Worm (Caenorhabditis elegans): Measurements from ENCODE around the gene crp-1.
A peak's percentile ranks its signal among the peaks of the same experiment; 100 is the strongest.

crp-1 gene

DNA sequence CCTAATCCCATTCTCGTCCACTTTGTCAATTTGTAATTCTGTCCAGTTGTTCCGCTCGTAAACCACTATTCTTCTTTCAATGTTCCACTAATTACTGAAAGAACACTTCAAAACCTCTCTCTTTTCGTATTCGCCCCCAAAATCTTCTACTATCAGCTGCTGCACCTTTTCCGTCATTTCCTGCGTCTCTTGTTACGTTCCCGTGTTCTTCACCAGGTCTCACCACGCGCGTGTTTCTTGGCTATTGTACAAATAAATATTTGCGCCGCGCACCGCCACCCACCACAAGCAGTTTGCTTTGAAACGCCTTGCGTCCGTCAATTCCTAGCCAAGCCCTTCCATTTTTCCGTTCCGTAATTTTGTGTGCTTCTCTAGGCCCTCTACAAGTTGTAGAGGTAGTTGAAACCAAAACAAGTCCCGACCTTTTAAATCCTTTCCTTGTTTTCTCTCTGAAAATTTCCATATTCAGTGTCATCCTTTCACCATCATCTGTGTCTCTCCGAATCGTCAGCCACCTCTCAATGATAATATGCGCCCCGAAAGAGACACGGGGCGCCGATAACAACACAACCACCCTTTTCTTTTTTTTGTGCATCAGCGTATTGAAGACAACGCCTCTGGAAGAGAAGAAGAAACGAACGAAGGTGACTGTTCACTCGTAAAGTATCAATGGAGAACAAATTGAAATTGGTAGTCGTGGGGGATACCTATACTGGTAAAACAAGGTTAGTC lies at the start of gene crp-1, which contains the start of gene Y32F6B.9:
TSS of gene crp-1 (plus strand) at position 468 of the 732 bp plus-strand sequence.
TSS of gene Y32F6B.9 (plus strand) at position 603 of the 732 bp plus-strand sequence.
- TF ChIP-seq fkh-2 (tag; optimal IDR thresholded peaks at IDR 0.05) (no peak), elt-2 (tag; optimal IDR thresholded peaks at IDR 0.05) (peak; percentile 27), pqm-1 (tag; optimal IDR thresholded peaks at IDR 0.05) (peak; percentile 15), pha-4 (tag; optimal IDR thresholded peaks at IDR 0.05) (peak; percentile 7)

DNA sequence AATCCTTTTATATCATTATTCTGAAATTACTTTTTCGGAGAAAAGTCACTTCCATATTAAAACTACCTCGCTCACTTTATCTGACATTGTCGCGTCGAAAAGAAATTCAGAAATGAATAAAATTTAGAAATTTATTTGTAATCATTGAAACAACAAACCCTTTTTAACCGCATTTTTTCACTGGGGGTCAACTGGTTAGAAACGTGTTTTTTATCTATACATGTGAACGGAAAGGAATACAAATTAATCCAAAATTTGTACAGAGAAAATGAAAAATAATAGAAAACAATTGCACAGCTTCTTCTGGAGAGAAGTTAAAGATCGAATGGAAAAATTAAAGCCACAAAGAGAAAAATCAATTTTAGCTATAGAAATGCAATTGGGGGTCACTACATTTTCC lies 49.8 kb upstream of the crp-1 start, which contains the start of gene tag-314:
TSS of gene tag-314 (minus strand) at position 101 of the 400 bp plus-strand sequence.
- TF ChIP-seq tbx-2 (tag; optimal IDR thresholded peaks at IDR 0.05): no peak
- no peak for TF ChIP-seq unc-39 (tag; optimal IDR thresholded peaks at IDR 0.05)
- no peak for TF ChIP-seq ztf-11 (tag; optimal IDR thresholded peaks at IDR 0.05)
- TF ChIP-seq unc-62 (GFP tag; optimal IDR thresholded peaks at IDR 0.05): no peak
- no peak for TF ChIP-seq daf-12 (tag; optimal IDR thresholded peaks at IDR 0.05)
- TF ChIP-seq nhr-11 (tag; optimal IDR thresholded peaks at IDR 0.05): no peak
- no peak for TF ChIP-seq ceh-28 (tag; optimal IDR thresholded peaks at IDR 0.05)
- TF ChIP-seq pqm-1 (tag; optimal IDR thresholded peaks at IDR 0.05): no peak
- TF ChIP-seq sea-2 (GFP tag; optimal IDR thresholded peaks at IDR 0.05): no peak
- no peak for TF ChIP-seq nhr-77 (tag; optimal IDR thresholded peaks at IDR 0.05)
- no peak for TF ChIP-seq fkh-10 (GFP tag; optimal IDR thresholded peaks at IDR 0.05)
- TF ChIP-seq lsy-12 (tag; optimal IDR thresholded peaks at IDR 0.05): no peak
- TF ChIP-seq R02D3.7 (tag; optimal IDR thresholded peaks at IDR 0.05): no peak
- no peak for TF ChIP-seq jun-1 (tag; optimal IDR thresholded peaks at IDR 0.05)

DNA sequence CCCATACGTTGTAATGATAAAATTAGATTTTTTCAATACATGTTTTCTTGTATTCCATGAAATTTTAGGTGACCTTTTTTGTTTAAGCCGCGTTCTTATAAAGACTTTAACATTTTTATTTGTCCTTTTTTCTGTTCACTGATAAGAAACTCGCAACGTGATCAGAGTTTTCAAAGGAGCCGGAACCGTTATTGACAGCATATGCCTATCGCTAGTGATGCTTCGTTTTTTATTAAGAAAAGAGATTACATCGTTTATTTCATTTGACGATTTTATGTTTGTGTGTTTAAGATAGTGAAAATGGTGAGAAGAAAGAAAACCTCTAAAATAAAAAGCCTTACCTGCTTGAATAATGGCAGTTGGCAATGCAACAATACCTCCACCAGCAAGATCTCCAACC lies 45.8 kb upstream of the crp-1 start:
- TF ChIP-seq pqm-1 (tag; optimal IDR thresholded peaks at IDR 0.05): peak; percentile 79
- TF ChIP-seq elt-2 (tag; optimal IDR thresholded peaks at IDR 0.05): peak; percentile 96
- TF ChIP-seq jun-1 (tag; optimal IDR thresholded peaks at IDR 0.05): peak; percentile 54
- peak; percentile 53 for TF ChIP-seq pha-4 (tag; optimal IDR thresholded peaks at IDR 0.05)
- TF ChIP-seq ceh-28 (tag; optimal IDR thresholded peaks at IDR 0.05): no peak

DNA sequence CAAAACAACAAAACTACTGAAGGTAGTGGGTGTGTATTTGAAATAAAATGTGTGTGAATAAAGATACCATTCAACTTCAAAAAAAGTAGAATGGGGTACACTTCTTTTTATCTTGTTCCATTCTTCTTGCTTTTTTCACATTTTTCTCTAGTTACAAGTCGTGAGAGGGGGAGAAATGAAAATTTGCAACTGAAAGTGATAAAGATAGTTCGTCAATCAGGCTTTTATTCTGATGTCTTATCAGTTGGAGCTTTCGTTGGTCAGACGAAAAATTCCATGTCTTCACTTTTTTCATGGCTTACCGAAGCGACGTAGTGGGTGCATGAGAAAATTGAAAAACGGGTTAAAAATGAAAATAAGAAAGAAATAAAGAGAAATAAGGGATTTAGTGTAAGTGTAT lies 44.6 kb upstream of the crp-1 start, which contains the start of gene Y32F6A.4:
TSS of gene Y32F6A.4 (minus strand) at position 347 of the 400 bp plus-strand sequence.
- TF ChIP-seq elt-2 (tag; optimal IDR thresholded peaks at IDR 0.05) (peak; percentile 76), pqm-1 (tag; optimal IDR thresholded peaks at IDR 0.05) (peak; percentile 23), nhr-28 (tag; optimal IDR thresholded peaks at IDR 0.05) (no peak), nfya-1 (tag; optimal IDR thresholded peaks at IDR 0.05; ENCODE audit: insufficient read depth) (no peak)

DNA sequence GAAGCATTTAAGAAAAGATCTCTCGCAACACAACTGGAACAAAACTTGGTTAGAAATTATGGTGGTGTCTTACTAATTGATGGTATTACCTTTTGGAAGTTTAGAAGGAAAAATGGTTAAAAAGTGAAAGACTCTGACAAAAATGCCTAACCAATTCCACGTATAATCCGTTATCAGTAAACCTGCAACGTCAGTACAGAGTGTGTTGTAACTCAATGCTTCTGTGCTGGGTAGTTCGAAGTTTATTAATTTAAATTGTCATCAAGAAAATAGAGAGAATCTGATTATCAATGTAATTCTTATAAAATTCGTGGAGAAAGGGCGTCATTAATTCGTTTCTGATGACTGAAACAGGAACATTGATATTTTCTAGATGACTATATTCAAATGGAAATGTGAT lies 43.2 kb upstream of the crp-1 start:
- TF ChIP-seq pqm-1 (tag; optimal IDR thresholded peaks at IDR 0.05) (peak; percentile 50), nhr-67 (tag; optimal IDR thresholded peaks at IDR 0.05) (no peak), ztf-11 (tag; optimal IDR thresholded peaks at IDR 0.05) (no peak), elt-2 (tag; optimal IDR thresholded peaks at IDR 0.05) (peak; percentile 57), snpc-4 (tag; optimal IDR thresholded peaks at IDR 0.05) (no peak), nhr-25 (tag; optimal IDR thresholded peaks at IDR 0.05) (no peak), egl-27 (tag; optimal IDR thresholded peaks at IDR 0.05) (no peak), ceh-82 (tag; optimal IDR thresholded peaks at IDR 0.05) (no peak), jun-1 (tag; optimal IDR thresholded peaks at IDR 0.05) (no peak), nfya-1 (tag; optimal IDR thresholded peaks at IDR 0.05; ENCODE audit: insufficient read depth) (no peak)

DNA sequence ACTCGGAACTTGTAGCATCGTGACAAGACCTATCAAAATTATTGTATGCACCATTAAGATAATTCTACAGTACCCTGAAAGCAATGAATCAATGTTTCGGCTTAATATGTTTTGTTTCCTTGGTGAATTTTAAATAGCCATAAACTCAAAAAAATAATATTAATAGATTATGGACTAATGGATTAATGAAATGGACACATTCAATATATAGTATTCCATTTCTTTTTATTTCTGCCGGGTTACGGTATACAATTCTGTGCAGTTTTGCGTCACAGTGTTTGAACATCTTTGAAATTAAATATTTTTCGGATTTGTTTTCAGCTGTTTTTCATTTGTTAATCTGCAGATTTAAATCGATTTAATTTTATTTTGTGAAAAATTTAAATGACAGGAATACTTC lies 41.8 kb upstream of the crp-1 start, which contains the start of gene set-22:
TSS of gene set-22 (plus strand) at position 301 of the 400 bp plus-strand sequence.
- TF ChIP-seq egl-5 (tag; optimal IDR thresholded peaks at IDR 0.05) (no peak), ceh-16 (tag; optimal IDR thresholded peaks at IDR 0.05) (no peak), unc-62 (GFP tag; optimal IDR thresholded peaks at IDR 0.05) (no peak), ceh-28 (tag; optimal IDR thresholded peaks at IDR 0.05) (no peak), nhr-28 (tag; optimal IDR thresholded peaks at IDR 0.05) (no peak), zag-1 (tag; optimal IDR thresholded peaks at IDR 0.05) (no peak), nhr-77 (tag; optimal IDR thresholded peaks at IDR 0.05) (no peak), pha-4 (tag; optimal IDR thresholded peaks at IDR 0.05) (no peak), elt-3 (tag; optimal IDR thresholded peaks at IDR 0.05) (no peak), aly-2 (tag; optimal IDR thresholded peaks at IDR 0.05) (no peak), fos-1 (tag; optimal IDR thresholded peaks at IDR 0.05) (no peak), lsy-12 (tag; optimal IDR thresholded peaks at IDR 0.05) (no peak), ztf-11 (tag; optimal IDR thresholded peaks at IDR 0.05) (no peak), unc-39 (tag; optimal IDR thresholded peaks at IDR 0.05) (no peak), lin-39 (tag; optimal IDR thresholded peaks at IDR 0.05) (no peak)

Data from whole organism, L3 larva.